Worm (Caenorhabditis elegans) whole organism, early embryonic: ENCODE measurements around the gene siah-1.

Source experiments
- B0310.2 ChIP-seq: sonication (generic microtip); optimal IDR thresholded peaks from 2 replicates; lab custom pipeline; 2016; ENCODE audit warnings: mild to moderate bottlenecking, missing genetic modification characterization, missing compliant biosample characterization
- F13C5.2 ChIP-seq: sonication (generic microtip); optimal IDR thresholded peaks from 2 replicates; lab custom pipeline; 2017; ENCODE audit warnings: mild to moderate bottlenecking, missing genetic modification characterization, inconsistent platforms, missing compliant biosample characterization
- aly-1 ChIP-seq: sonication (generic microtip); optimal IDR thresholded peaks from 2 replicates; lab custom pipeline; 2016; ENCODE audit warnings: missing genetic modification characterization, missing compliant biosample characterization
- ama-1 ChIP-seq: fragments of 150-350 bp; optimal IDR thresholded peaks from 2 replicates; lab custom pipeline; 2014
- ceh-13 ChIP-seq: fragments of 200-800 bp; sonication (Bioruptor generic); optimal IDR thresholded peaks from 2 replicates; lab custom pipeline; 2018; ENCODE audit warnings: mild to moderate bottlenecking, missing genetic modification characterization, missing compliant biosample characterization
- ceh-36 ChIP-seq: sonication (generic microtip); optimal IDR thresholded peaks from 2 replicates; lab custom pipeline; 2016; ENCODE audit warnings: missing genetic modification characterization, inconsistent platforms, missing compliant biosample characterization
- ets-7 ChIP-seq: sonication (generic microtip); optimal IDR thresholded peaks from 2 replicates; lab custom pipeline; 2016; ENCODE audit warnings: missing genotype, missing genetic modification characterization, missing compliant biosample characterization
- flt-1 ChIP-seq: fragments of 200-800 bp; sonication (Bioruptor generic); IDR thresholded peaks from 2 replicates; pipeline ENCODE4 v1.3.6; 2022; ENCODE audit warnings: missing genetic modification characterization, missing compliant biosample characterization
- hmbx-1 ChIP-seq: sonication (generic microtip); optimal IDR thresholded peaks from 2 replicates; lab custom pipeline; 2016; ENCODE audit warnings: mild to moderate bottlenecking, missing genetic modification characterization, missing compliant biosample characterization
- hmg-4 ChIP-seq: fragments of 200-800 bp; sonication (Bioruptor generic); optimal IDR thresholded peaks from 2 replicates; lab custom pipeline; 2018; ENCODE audit warnings: mild to moderate bottlenecking, missing genetic modification characterization, missing compliant biosample characterization
- hnd-1 ChIP-seq: sonication (generic microtip); optimal IDR thresholded peaks from 2 replicates; lab custom pipeline; 2016; ENCODE audit warnings: missing genetic modification characterization, missing compliant biosample characterization
- pes-1 ChIP-seq: fragments of 200-800 bp; sonication (Bioruptor generic); IDR thresholded peaks from 2 replicates; pipeline ENCODE4 v1.3.6; 2022; ENCODE audit warnings: missing genetic modification reagents, missing genetic modification characterization, missing compliant biosample characterization
- scrt-1 ChIP-seq: fragments of 200-800 bp; sonication (Bioruptor generic); IDR thresholded peaks from 2 replicates; pipeline ENCODE4 v1.3.6; 2022; ENCODE audit warnings: missing genetic modification characterization, missing compliant biosample characterization
- sea-1 ChIP-seq: fragments of 200-800 bp; sonication (Bioruptor generic); conservative IDR thresholded peaks from 2 replicates; pipeline ENCODE4 v1.3.6; 2022; ENCODE audit warnings: missing genetic modification characterization, missing compliant biosample characterization
- tbx-11 ChIP-seq: fragments of 200-800 bp; sonication (Bioruptor generic); IDR thresholded peaks from 2 replicates; pipeline ENCODE4 v1.3.6; 2022; ENCODE audit warnings: missing genetic modification characterization, missing compliant biosample characterization
- tbx-37 ChIP-seq: fragments of 200-800 bp; sonication (Bioruptor generic); conservative IDR thresholded peaks from 2 replicates; pipeline ENCODE4 v1.3.6; 2022; ENCODE audit warnings: missing genetic modification reagents, missing genetic modification characterization, missing compliant biosample characterization
- tra-4 ChIP-seq: sonication (generic microtip); optimal IDR thresholded peaks from 2 replicates; lab custom pipeline; 2017; ENCODE audit warnings: missing genetic modification characterization, missing compliant biosample characterization

siah-1 gene

ce11 chrIV:3733287-3733686, 10.6 kb upstream of the siah-1 start:
- TF ChIP-seq hnd-1 (tag; lab: Kevin White, UChicago) (no peak), scrt-1 (GFP tag; lab: Robert Waterston, UW) (no peak), aly-1 (tag; lab: Kevin White, UChicago) (no peak), flt-1 (GFP tag; lab: Robert Waterston, UW) (no peak), tbx-37 (GFP tag; lab: Robert Waterston, UW) (no peak), ceh-36 (no peak), tbx-11 (no peak), hmg-4 (GFP tag; lab: Kevin White, UChicago) (no peak), ama-1 (lab: Kevin White, UChicago) (no peak), B0310.2 (tag; lab: Kevin White, UChicago) (no peak), ceh-13 (GFP tag; lab: Kevin White, UChicago) (no peak)

- TF ChIP-seq hmbx-1 (tag; lab: Kevin White, UChicago) (no peak), ama-1 (lab: Kevin White, UChicago) (no peak), ceh-13 (GFP tag; lab: Kevin White, UChicago) (no peak), tra-4 (no peak), hnd-1 (tag; lab: Kevin White, UChicago) (no peak), ets-7 (no peak), ceh-36 (no peak), F13C5.2 (tag; lab: Kevin White, UChicago) (no peak), tbx-11 (no peak), scrt-1 (GFP tag; lab: Robert Waterston, UW) (no peak)
These were observed 7.6 kb upstream of the siah-1 start for ce11 chrIV:3736244-3736643.

- TF ChIP-seq ets-7 (no peak), F13C5.2 (tag; lab: Kevin White, UChicago) (no peak), tra-4 (no peak)
These were observed 5.0 kb upstream of the siah-1 start, which contains the start of gene nape-2 for ce11 chrIV:3738655-3739403. nape-2 (minus strand) TSS chrIV:3738925.

ce11 chrIV:3740830-3741477, 2.9 kb upstream of the siah-1 start, which contains the start of gene nape-1:
nape-1 (minus strand) TSS chrIV:3740880.
- no peak for TF ChIP-seq aly-1 (tag; lab: Kevin White, UChicago)
- TF ChIP-seq F13C5.2 (tag; lab: Kevin White, UChicago): no peak
- TF ChIP-seq ceh-36: no peak
- no peak for TF ChIP-seq scrt-1 (GFP tag; lab: Robert Waterston, UW)
- TF ChIP-seq hnd-1 (tag; lab: Kevin White, UChicago): no peak
- TF ChIP-seq tra-4: no peak
- no peak for TF ChIP-seq sea-1 (GFP tag; lab: Robert Waterston, UW)
- TF ChIP-seq ets-7: no peak
- no peak for TF ChIP-seq tbx-11
- no peak for TF ChIP-seq tbx-37 (GFP tag; lab: Robert Waterston, UW)
- TF ChIP-seq B0310.2 (tag; lab: Kevin White, UChicago): no peak
- no peak for TF ChIP-seq pes-1 (GFP tag; lab: Robert Waterston, UW)
- no peak for TF ChIP-seq flt-1 (GFP tag; lab: Robert Waterston, UW)
- TF ChIP-seq hmbx-1 (tag; lab: Kevin White, UChicago): no peak
- TF ChIP-seq ceh-13 (GFP tag; lab: Kevin White, UChicago): no peak
- TF ChIP-seq ama-1 (lab: Kevin White, UChicago): no peak

- TF ChIP-seq sea-1 (GFP tag; lab: Robert Waterston, UW) (no peak), tbx-11 (no peak), ama-1 (lab: Kevin White, UChicago) (no peak), tbx-37 (GFP tag; lab: Robert Waterston, UW) (no peak), hnd-1 (tag; lab: Kevin White, UChicago) (no peak), scrt-1 (GFP tag; lab: Robert Waterston, UW) (no peak), B0310.2 (tag; lab: Kevin White, UChicago) (no peak), hmbx-1 (tag; lab: Kevin White, UChicago) (no peak), ceh-13 (GFP tag; lab: Kevin White, UChicago) (no peak), aly-1 (tag; lab: Kevin White, UChicago) (no peak), ceh-36 (no peak), tra-4 (no peak), pes-1 (GFP tag; lab: Robert Waterston, UW) (no peak), flt-1 (GFP tag; lab: Robert Waterston, UW) (no peak)
These were observed 2.0 kb upstream of the siah-1 start for ce11 chrIV:3741874-3742273.

ce11 chrIV:3742426-3742839, 1.4 kb upstream of the siah-1 start:
- TF ChIP-seq aly-1 (tag; lab: Kevin White, UChicago) (no peak), hmg-4 (GFP tag; lab: Kevin White, UChicago) (peak; percentile 73), pes-1 (GFP tag; lab: Robert Waterston, UW) (no peak), tra-4 (no peak), ama-1 (lab: Kevin White, UChicago) (no peak), tbx-37 (GFP tag; lab: Robert Waterston, UW) (no peak), B0310.2 (tag; lab: Kevin White, UChicago) (no peak), flt-1 (GFP tag; lab: Robert Waterston, UW) (no peak), hmbx-1 (tag; lab: Kevin White, UChicago) (no peak), F13C5.2 (tag; lab: Kevin White, UChicago) (peak; percentile 28), hnd-1 (tag; lab: Kevin White, UChicago) (no peak), ceh-13 (GFP tag; lab: Kevin White, UChicago) (no peak), ets-7 (no peak), scrt-1 (GFP tag; lab: Robert Waterston, UW) (no peak), ceh-36 (no peak), tbx-11 (no peak), sea-1 (GFP tag; lab: Robert Waterston, UW) (no peak)

ce11 chrIV:3745806-3746205, 2.0 kb downstream of the siah-1 start:
- no peak for TF ChIP-seq aly-1 (tag; lab: Kevin White, UChicago)
- TF ChIP-seq hmbx-1 (tag; lab: Kevin White, UChicago): no peak
- TF ChIP-seq pes-1 (GFP tag; lab: Robert Waterston, UW): no peak
- no peak for TF ChIP-seq ets-7
- TF ChIP-seq ceh-13 (GFP tag; lab: Kevin White, UChicago): no peak
- TF ChIP-seq ceh-36: no peak
- no peak for TF ChIP-seq B0310.2 (tag; lab: Kevin White, UChicago)
- TF ChIP-seq tra-4: no peak
- no peak for TF ChIP-seq scrt-1 (GFP tag; lab: Robert Waterston, UW)
- TF ChIP-seq sea-1 (GFP tag; lab: Robert Waterston, UW): no peak
- no peak for TF ChIP-seq F13C5.2 (tag; lab: Kevin White, UChicago)
- no peak for TF ChIP-seq hmg-4 (GFP tag; lab: Kevin White, UChicago)
- TF ChIP-seq hnd-1 (tag; lab: Kevin White, UChicago): no peak
- no peak for TF ChIP-seq ama-1 (lab: Kevin White, UChicago)
- TF ChIP-seq tbx-11: no peak
